Worm (Caenorhabditis elegans): Measurements from ENCODE around the gene sra-8.

Gene sra-8

ce11 chrII:9550718-9551117 is 13.2 kb downstream of the sra-8 start, which contains the start of gene sra-6:
Gene sra-6 (minus strand): TSS chrII:9550818.
- TF ChIP-seq cog-1 (tag; optimal IDR thresholded peaks at IDR 0.05) (no peak), ztf-29 (GFP tag; IDR thresholded peaks at IDR 0.05) (no peak), klf-2 (GFP tag; conservative IDR thresholded peaks at IDR 0.05) (no peak), tab-1 (GFP tag; IDR thresholded peaks at IDR 0.05) (no peak), med-1 (GFP tag; optimal IDR thresholded peaks at IDR 0.05; ENCODE audit: insufficient read depth) (no peak), flt-1 (GFP tag; IDR thresholded peaks at IDR 0.05) (no peak), ztf-23 (GFP tag; IDR thresholded peaks at IDR 0.05) (no peak), T22C8.4 (GFP tag; IDR thresholded peaks at IDR 0.05) (no peak), ref-1 (GFP tag; conservative IDR thresholded peaks at IDR 0.05) (no peak)

ce11 chrII:9551536-9551935 is 14.0 kb downstream of the sra-8 start, which contains the start of gene F35H8.12:
Gene F35H8.12 (plus strand): TSS chrII:9551836.
- TF ChIP-seq flt-1 (GFP tag; IDR thresholded peaks at IDR 0.05): no peak
- no peak for TF ChIP-seq ztf-29 (GFP tag; IDR thresholded peaks at IDR 0.05)
- no peak for TF ChIP-seq ref-1 (GFP tag; conservative IDR thresholded peaks at IDR 0.05)
- no peak for TF ChIP-seq T22C8.4 (GFP tag; IDR thresholded peaks at IDR 0.05)
- no peak for TF ChIP-seq cog-1 (tag; optimal IDR thresholded peaks at IDR 0.05)
- no peak for TF ChIP-seq klf-2 (GFP tag; conservative IDR thresholded peaks at IDR 0.05)
- no peak for TF ChIP-seq ztf-23 (GFP tag; IDR thresholded peaks at IDR 0.05)
- no peak for TF ChIP-seq med-1 (GFP tag; optimal IDR thresholded peaks at IDR 0.05; ENCODE audit: insufficient read depth)
- TF ChIP-seq tab-1 (GFP tag; IDR thresholded peaks at IDR 0.05): no peak

ce11 chrII:9553179-9553578 is 15.7 kb downstream of the sra-8 start, which contains the start of gene F35H8.1:
Gene F35H8.1 (minus strand): TSS chrII:9553279.
- TF ChIP-seq ref-1 (GFP tag; conservative IDR thresholded peaks at IDR 0.05): no peak
- TF ChIP-seq ztf-29 (GFP tag; IDR thresholded peaks at IDR 0.05): no peak
- no peak for TF ChIP-seq flt-1 (GFP tag; IDR thresholded peaks at IDR 0.05)
- no peak for TF ChIP-seq klf-2 (GFP tag; conservative IDR thresholded peaks at IDR 0.05)
- no peak for TF ChIP-seq T22C8.4 (GFP tag; IDR thresholded peaks at IDR 0.05)
- TF ChIP-seq med-1 (GFP tag; optimal IDR thresholded peaks at IDR 0.05; ENCODE audit: insufficient read depth): no peak
- TF ChIP-seq ztf-23 (GFP tag; IDR thresholded peaks at IDR 0.05): no peak

- no peak for TF ChIP-seq T22C8.4 (GFP tag; IDR thresholded peaks at IDR 0.05)
- no peak for TF ChIP-seq tab-1 (GFP tag; IDR thresholded peaks at IDR 0.05)
- no peak for TF ChIP-seq ref-1 (GFP tag; conservative IDR thresholded peaks at IDR 0.05)
- no peak for TF ChIP-seq med-1 (GFP tag; optimal IDR thresholded peaks at IDR 0.05; ENCODE audit: insufficient read depth)
- TF ChIP-seq cog-1 (tag; optimal IDR thresholded peaks at IDR 0.05): no peak
- TF ChIP-seq klf-2 (GFP tag; conservative IDR thresholded peaks at IDR 0.05): no peak
- no peak for TF ChIP-seq flt-1 (GFP tag; IDR thresholded peaks at IDR 0.05)
- no peak for TF ChIP-seq ztf-29 (GFP tag; IDR thresholded peaks at IDR 0.05)
- no peak for TF ChIP-seq ztf-23 (GFP tag; IDR thresholded peaks at IDR 0.05)
Measured at ce11 chrII:9554925-9555553, 17.5 kb downstream of the sra-8 start, which contains the start of gene F35H8.2. Gene F35H8.2 (plus strand): TSS chrII:9555503.

- TF ChIP-seq ref-1 (GFP tag; conservative IDR thresholded peaks at IDR 0.05) (no peak), med-1 (GFP tag; optimal IDR thresholded peaks at IDR 0.05; ENCODE audit: insufficient read depth) (no peak), cog-1 (tag; optimal IDR thresholded peaks at IDR 0.05) (no peak)
Measured at ce11 chrII:9556582-9556981, 19.1 kb downstream of the sra-8 start.

ce11 chrII:9557437-9558150 is 20.1 kb downstream of the sra-8 start, which contains the start of gene zfp-2:
Gene zfp-2 (plus strand): TSS chrII:9557650.
- TF ChIP-seq T22C8.4 (GFP tag; IDR thresholded peaks at IDR 0.05) (no peak), ztf-29 (GFP tag; IDR thresholded peaks at IDR 0.05) (no peak), ztf-23 (GFP tag; IDR thresholded peaks at IDR 0.05) (no peak), ref-1 (GFP tag; conservative IDR thresholded peaks at IDR 0.05) (no peak), flt-1 (GFP tag; IDR thresholded peaks at IDR 0.05) (no peak), tab-1 (GFP tag; IDR thresholded peaks at IDR 0.05) (no peak), med-1 (GFP tag; optimal IDR thresholded peaks at IDR 0.05; ENCODE audit: insufficient read depth) (no peak)

ce11 chrII:9558906-9559305 is 21.4 kb downstream of the sra-8 start:
- TF ChIP-seq tab-1 (GFP tag; IDR thresholded peaks at IDR 0.05): no peak
- TF ChIP-seq cog-1 (tag; optimal IDR thresholded peaks at IDR 0.05): no peak
- no peak for TF ChIP-seq ztf-29 (GFP tag; IDR thresholded peaks at IDR 0.05)
- TF ChIP-seq flt-1 (GFP tag; IDR thresholded peaks at IDR 0.05): no peak
- TF ChIP-seq med-1 (GFP tag; optimal IDR thresholded peaks at IDR 0.05; ENCODE audit: insufficient read depth): no peak

ce11 chrII:9559929-9560328 is 22.4 kb downstream of the sra-8 start, which contains the start of gene F35H8.4:
Gene F35H8.4 (minus strand): TSS chrII:9560029.
- no peak for TF ChIP-seq ztf-23 (GFP tag; IDR thresholded peaks at IDR 0.05)

- no peak for TF ChIP-seq ztf-29 (GFP tag; IDR thresholded peaks at IDR 0.05)
- no peak for TF ChIP-seq cog-1 (tag; optimal IDR thresholded peaks at IDR 0.05)
- TF ChIP-seq tab-1 (GFP tag; IDR thresholded peaks at IDR 0.05): no peak
- no peak for TF ChIP-seq T22C8.4 (GFP tag; IDR thresholded peaks at IDR 0.05)
- no peak for TF ChIP-seq flt-1 (GFP tag; IDR thresholded peaks at IDR 0.05)
- TF ChIP-seq klf-2 (GFP tag; conservative IDR thresholded peaks at IDR 0.05): no peak
- TF ChIP-seq ref-1 (GFP tag; conservative IDR thresholded peaks at IDR 0.05): no peak
- TF ChIP-seq med-1 (GFP tag; optimal IDR thresholded peaks at IDR 0.05; ENCODE audit: insufficient read depth): no peak
- no peak for TF ChIP-seq ztf-23 (GFP tag; IDR thresholded peaks at IDR 0.05)
Measured at ce11 chrII:9560895-9561294, 23.4 kb downstream of the sra-8 start.

ce11 chrII:9566045-9566444 is 28.5 kb downstream of the sra-8 start:
- peak; percentile 83 for TF ChIP-seq ztf-29 (GFP tag; IDR thresholded peaks at IDR 0.05)
- peak; percentile 47 for TF ChIP-seq med-1 (GFP tag; optimal IDR thresholded peaks at IDR 0.05; ENCODE audit: insufficient read depth)
- TF ChIP-seq ref-1 (GFP tag; conservative IDR thresholded peaks at IDR 0.05): peak; percentile 93
- TF ChIP-seq ztf-23 (GFP tag; IDR thresholded peaks at IDR 0.05): peak; percentile 92
- peak; percentile 97 for TF ChIP-seq tab-1 (GFP tag; IDR thresholded peaks at IDR 0.05)
- peak; percentile 61 for TF ChIP-seq cog-1 (tag; optimal IDR thresholded peaks at IDR 0.05)
- peak; percentile 83 for TF ChIP-seq klf-2 (GFP tag; conservative IDR thresholded peaks at IDR 0.05)
- peak; percentile 89 for TF ChIP-seq T22C8.4 (GFP tag; IDR thresholded peaks at IDR 0.05)
- peak; percentile 97 for TF ChIP-seq flt-1 (GFP tag; IDR thresholded peaks at IDR 0.05)
